Worm (Caenorhabditis elegans): ENCODE measurements around the gene snu-23.

DNA sequence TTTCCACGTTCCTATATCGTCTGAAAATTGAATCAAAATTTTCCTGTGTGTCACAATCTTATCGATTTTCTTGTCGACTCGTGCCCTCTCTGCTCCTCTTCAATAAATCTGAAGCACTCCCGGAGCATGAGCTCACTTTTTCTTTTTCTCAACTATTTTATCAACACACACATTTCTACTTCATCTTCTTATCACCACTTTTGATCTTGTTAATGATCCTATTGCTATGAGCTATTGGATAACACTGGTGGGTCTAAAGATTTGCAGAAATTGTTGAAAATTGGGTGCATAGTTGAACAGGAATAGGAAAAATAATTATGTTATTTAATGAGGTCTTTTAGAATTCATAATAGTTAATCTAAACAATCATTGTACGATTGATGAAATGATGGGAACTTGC, 35.3 kb upstream of the snu-23 start:
- TF ChIP-seq him-1 (tag; optimal IDR thresholded peaks at IDR 0.05) (no peak), W03F9.2 (tag; optimal IDR thresholded peaks at IDR 0.05) (no peak)
